Worm (Caenorhabditis elegans) whole organism, late embryonic: ENCODE measurements around the gene T13C5.6.

Source experiments
- C38D4.7 ChIP-seq: fragments of 200-800 bp; sonication (Bioruptor generic); optimal IDR thresholded peaks from 2 replicates; lab custom pipeline; 2018; ENCODE audit warnings: mild to moderate bottlenecking, missing genetic modification characterization, moderate library complexity, missing compliant biosample characterization
- ama-1 ChIP-seq: fragments of 150-350 bp; optimal IDR thresholded peaks from 2 replicates; lab custom pipeline; 2014
- ceh-18 ChIP-seq: sonication (generic microtip); optimal IDR thresholded peaks from 2 replicates; lab custom pipeline; 2016; ENCODE audit warnings: missing genetic modification characterization, missing compliant biosample characterization
- ceh-2 ChIP-seq: sonication (generic microtip); optimal IDR thresholded peaks from 2 replicates; lab custom pipeline; 2016; ENCODE audit warnings: missing genotype, missing genetic modification characterization, missing compliant biosample characterization
- ceh-22 ChIP-seq: sonication (generic microtip); optimal IDR thresholded peaks from 2 replicates; lab custom pipeline; 2017; ENCODE audit warnings: missing biosample characterization, missing genetic modification characterization
- ceh-9 ChIP-seq: sonication (generic microtip); optimal IDR thresholded peaks from 2 replicates; lab custom pipeline; 2016; ENCODE audit warnings: mild to moderate bottlenecking, missing genetic modification characterization, inconsistent platforms, missing compliant biosample characterization
- hlh-6 ChIP-seq: sonication (generic microtip); optimal IDR thresholded peaks from 2 replicates; lab custom pipeline; 2016; ENCODE audit warnings: missing genotype, missing genetic modification characterization, missing compliant biosample characterization
- nhr-11 ChIP-seq: fragments of 150-350 bp; optimal IDR thresholded peaks from 2 replicates; lab custom pipeline; 2014; ENCODE audit warnings: missing biosample characterization, missing genetic modification characterization
- pag-3 ChIP-seq: sonication (generic microtip); optimal IDR thresholded peaks from 2 replicates; lab custom pipeline; 2016; ENCODE audit warnings: missing compliant biosample characterization, missing genetic modification characterization, borderline replicate concordance
- unc-55 ChIP-seq: sonication (generic microtip); optimal IDR thresholded peaks from 2 replicates; lab custom pipeline; 2017; ENCODE audit warnings: missing biosample characterization, missing genetic modification reagents, missing genetic modification characterization
- ztf-16 ChIP-seq: sonication (generic microtip); optimal IDR thresholded peaks from 2 replicates; lab custom pipeline; 2017; ENCODE audit warnings: missing genetic modification characterization, missing compliant biosample characterization

- TF ChIP-seq ama-1 (lab: Kevin White, UChicago), result no peak
- no peak for TF ChIP-seq hlh-6 (tag; lab: Kevin White, UChicago)
- TF ChIP-seq unc-55 (GFP tag; lab: Kevin White, UChicago), result no peak
- TF ChIP-seq C38D4.7 (GFP tag; lab: Kevin White, UChicago), result peak; percentile 50
- peak; percentile 61 for TF ChIP-seq ceh-18 (tag; lab: Kevin White, UChicago)
- TF ChIP-seq ceh-22 (tag; lab: Kevin White, UChicago), result no peak
- TF ChIP-seq nhr-11 (tag; lab: Kevin White, UChicago), result no peak
- TF ChIP-seq ceh-9, result no peak
- no peak for TF ChIP-seq pag-3 (tag; lab: Kevin White, UChicago)
- TF ChIP-seq ceh-2, result no peak
- TF ChIP-seq ztf-16, result peak; percentile 22
Measured at ce11 chrX:6219892-6220291, 12.4 kb upstream of the T13C5.6 start.
